Worm (Caenorhabditis elegans) whole organism, L4 larva: ENCODE results near the gene F26A1.4.

Experiments
- jun-1 ChIP-seq: fragments of 150-350 bp; optimal IDR thresholded peaks from 2 replicates; lab custom pipeline; 2014; ENCODE audit warnings: missing biosample characterization, missing genetic modification reagents, missing genetic modification characterization
- lin-1 ChIP-seq: fragments of 200-800 bp; sonication (Bioruptor generic); IDR thresholded peaks from 2 replicates; pipeline ENCODE4 v1.3.6; 2022; ENCODE audit warnings: missing genetic modification reagents, missing genetic modification characterization, missing compliant biosample characterization
- lin-13 ChIP-seq: fragments of 150-350 bp; optimal IDR thresholded peaks from 2 replicates; lab custom pipeline; 2014; ENCODE audit warnings: missing biosample characterization, missing genetic modification reagents, missing genetic modification characterization
- mdl-1 ChIP-seq, 2 experiments: fragments of 150-350 bp in 1 of 2; sonication (generic microtip) in 1 of 2; optimal IDR thresholded peaks; 2 replicates each; lab custom pipeline; 2014 to 2017; ENCODE audit warnings: missing biosample characterization in 2 of 2, missing genetic modification characterization in 2 of 2
- mep-1 ChIP-seq: fragments of 150-350 bp; sonication (generic microtip); optimal IDR thresholded peaks from 3 replicates; lab custom pipeline; 2014; ENCODE audit warnings: missing biosample characterization, missing genetic modification characterization
- nhr-76 ChIP-seq: fragments of 150-350 bp; optimal IDR thresholded peaks from 2 replicates; lab custom pipeline; 2014; ENCODE audit warnings: missing biosample characterization, missing genetic modification characterization
- pha-4 ChIP-seq, 2 experiments: fragments of 150-350 bp in 1 of 2; fragments of 200-800 bp in 1 of 2; sonication (Bioruptor generic) in 1 of 2; IDR thresholded peaks in 1 of 2; optimal IDR thresholded peaks in 1 of 2; 2 replicates each; pipeline versions ENCODE4 v1.3.6 to Lab custom; 2014 to 2022; ENCODE audit warnings: missing genetic modification characterization in 2 of 2, missing genetic modification reagents in 2 of 2, missing biosample characterization in 1 of 2, missing compliant biosample characterization in 1 of 2
- pqm-1 ChIP-seq: sonication (generic microtip); optimal IDR thresholded peaks from 2 replicates; lab custom pipeline; 2017; ENCODE audit warnings: missing biosample characterization, missing genetic modification characterization
- unc-39 ChIP-seq: sonication (generic microtip); optimal IDR thresholded peaks from 2 replicates; lab custom pipeline; 2017; ENCODE audit warnings: missing biosample characterization, missing genetic modification characterization
- zfp-3 ChIP-seq: fragments of 200-800 bp; sonication (Bioruptor generic); conservative IDR thresholded peaks from 2 replicates; pipeline ENCODE4 v1.3.6; 2022; ENCODE audit warnings: missing genetic modification reagents, missing genetic modification characterization, missing compliant biosample characterization

DNA sequence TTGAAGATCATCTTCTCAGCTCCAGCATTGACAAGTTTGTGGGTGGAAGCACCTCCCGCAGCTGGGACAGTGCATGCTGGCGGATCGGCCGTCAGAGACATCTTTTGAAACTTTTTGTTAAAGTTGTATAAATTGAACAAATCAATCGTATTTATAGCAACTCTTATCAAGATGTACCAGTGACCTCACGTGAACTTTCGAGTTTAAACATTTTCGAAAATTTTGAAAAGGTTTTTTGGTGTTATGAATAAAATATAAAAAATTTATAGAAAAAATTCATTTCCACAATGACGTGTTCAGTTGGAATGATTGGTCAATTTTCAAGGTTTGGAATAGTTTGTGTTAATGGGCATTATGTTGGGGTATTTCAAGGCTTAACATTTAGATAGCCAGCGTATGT lies 51.3 kb downstream of the F26A1.4 start, which contains the start of the genes msd-4 and C35D10.3:
- TF ChIP-seq pqm-1 (tag; lab: Kevin White, UChicago), result no peak
- no peak for TF ChIP-seq pha-4 (GFP tag; IDR thresholded peaks at IDR 0.05; lab: Robert Waterston, UW)
- TF ChIP-seq pha-4 (tag; optimal IDR thresholded peaks at IDR 0.05; lab: Kevin White, UChicago), result no peak
- no peak for TF ChIP-seq unc-39 (tag; lab: Kevin White, UChicago)
- no peak for TF ChIP-seq zfp-3 (GFP tag; lab: Robert Waterston, UW)
- no peak for TF ChIP-seq nhr-76 (tag; lab: Kevin White, UChicago)
- TF ChIP-seq lin-13, result no peak
- no peak for TF ChIP-seq mdl-1 (tag; optimal IDR thresholded peaks at IDR 0.05; lab: Kevin White, UChicago)
- TF ChIP-seq mep-1, result no peak
- no peak for TF ChIP-seq lin-1
- no peak for TF ChIP-seq jun-1 (tag; lab: Kevin White, UChicago)
